Fruit fly (Drosophila melanogaster) S2 (cell line): ENCODE data around the gene CG5071.

Experiments used
- CG8478 ChIP-seq: fragments of >200 bp; optimal IDR thresholded peaks from 2 replicates; lab custom pipeline; 2018
- CTCF ChIP-seq, 2 experiments: fragments of >200 bp; optimal IDR thresholded peaks; 2 replicates each; lab custom pipeline; 2018

- TF ChIP-seq CTCF (optimal IDR thresholded peaks at IDR 0.05; lab: Kevin White, UChicago) (no peak), CG8478 (lab: Kevin White, UChicago) (no peak)
These were observed 30.0 kb downstream of the CG5071 start for dm6 chr3R:25648258-25648606.
